Worm (Caenorhabditis elegans): ENCODE measurements around the gene M01H9.2.
A peak's percentile ranks its signal among the peaks of the same experiment; 100 is the strongest.

The M01H9.2 gene

DNA sequence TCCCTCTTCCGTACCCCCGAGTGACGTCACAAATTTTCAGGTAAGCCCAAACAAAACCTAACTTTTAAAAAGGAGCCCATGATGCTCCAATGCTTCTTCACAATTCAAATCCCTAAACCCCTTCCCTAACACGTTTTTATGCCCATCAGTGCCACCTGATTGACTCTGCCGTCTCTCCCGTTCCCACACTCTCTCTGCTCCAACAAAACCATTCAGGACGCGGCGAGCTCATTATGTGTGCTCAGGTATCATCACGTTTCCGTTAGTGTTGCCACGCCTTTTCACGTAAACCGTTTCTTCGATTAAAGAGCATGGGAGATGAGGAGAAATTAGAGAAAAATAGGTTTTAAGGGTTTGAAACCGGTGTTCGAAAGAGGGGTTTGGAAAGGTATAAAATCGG lies at the start of gene M01H9.2:
Gene M01H9.2, minus strand, starts transcription at position 101 of the 400 bp plus-strand sequence.
- no peak for TF ChIP-seq F13H6.1 (tag; optimal IDR thresholded peaks at IDR 0.05)
- TF ChIP-seq peb-1 (tag; optimal IDR thresholded peaks at IDR 0.05), result no peak
- no peak for TF ChIP-seq lin-13 (GFP tag; optimal IDR thresholded peaks at IDR 0.05)
- no peak for TF ChIP-seq ztf-1 (GFP tag; conservative IDR thresholded peaks at IDR 0.05)
- TF ChIP-seq R02D3.7 (tag; optimal IDR thresholded peaks at IDR 0.05), result no peak
- TF ChIP-seq nhr-21 (tag; optimal IDR thresholded peaks at IDR 0.05), result no peak
- no peak for TF ChIP-seq nhr-25 (tag; optimal IDR thresholded peaks at IDR 0.05)
- TF ChIP-seq snpc-4 (tag; optimal IDR thresholded peaks at IDR 0.05), result no peak
- TF ChIP-seq nhr-77 (tag; optimal IDR thresholded peaks at IDR 0.05), result no peak
- TF ChIP-seq sem-4 (tag; optimal IDR thresholded peaks at IDR 0.05), result no peak
- TF ChIP-seq mbf-1 (tag; optimal IDR thresholded peaks at IDR 0.05), result no peak
- no peak for TF ChIP-seq sma-3 (GFP tag; optimal IDR thresholded peaks at IDR 0.05)

DNA sequence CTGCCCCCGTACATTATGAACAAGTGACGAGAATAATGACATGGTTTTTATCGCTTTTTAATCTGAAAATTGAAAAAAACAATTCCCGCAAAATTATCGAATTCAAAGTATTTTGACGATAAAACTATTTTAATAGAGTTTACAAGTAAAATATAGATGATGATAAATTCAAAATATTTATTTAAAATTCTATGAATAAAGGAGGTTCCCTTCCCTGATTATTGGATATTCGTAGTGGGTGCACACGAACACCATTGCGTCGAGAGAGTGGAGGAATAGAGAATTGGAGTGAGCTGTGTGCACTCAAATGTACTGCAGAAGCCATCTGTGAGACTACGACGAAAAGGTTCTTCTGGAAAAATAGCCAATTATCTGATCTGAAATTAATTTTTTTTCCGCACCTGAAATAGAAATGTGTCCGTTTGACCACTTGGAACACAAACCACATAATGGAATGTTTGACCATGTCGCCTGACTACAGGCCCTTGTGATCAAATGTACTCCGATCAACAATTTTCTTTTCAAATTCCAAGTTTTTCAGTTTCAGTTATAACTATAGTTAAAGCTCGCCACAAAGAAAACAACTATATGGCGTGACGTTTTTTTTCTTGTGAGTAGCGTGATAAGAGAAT lies 48.3 kb upstream of the M01H9.2 start, which contains the start of the genes rfth-1 and ZK180.8:
Gene rfth-1, minus strand, starts transcription at position 51 of the 632 bp plus-strand sequence.
Gene ZK180.8, minus strand, starts transcription at position 466 of the 632 bp plus-strand sequence.
- TF ChIP-seq unc-55 (GFP tag; optimal IDR thresholded peaks at IDR 0.05) (peak; percentile 32), mdl-1 (tag; optimal IDR thresholded peaks at IDR 0.05) (no peak), crh-2 (tag; optimal IDR thresholded peaks at IDR 0.05) (peak; percentile 14)

DNA sequence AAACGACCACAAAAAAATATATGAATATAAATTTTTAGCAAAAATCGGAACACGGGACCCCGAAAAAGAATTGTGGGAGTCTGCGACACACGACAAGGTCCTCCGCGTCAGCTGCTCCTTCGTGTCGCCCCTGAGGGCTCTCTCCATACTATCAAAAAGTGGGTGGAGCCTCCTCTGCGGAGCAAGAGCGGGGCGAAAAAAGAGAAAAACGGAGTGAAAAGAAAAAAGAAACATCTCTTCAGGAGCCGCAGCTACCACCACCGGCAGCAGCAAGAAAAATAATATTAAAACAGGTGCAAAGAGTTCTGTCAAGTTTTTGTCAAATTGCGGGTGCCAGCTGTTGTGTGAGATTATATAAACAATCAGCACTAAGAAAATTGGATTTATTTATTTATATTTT lies 43.6 kb upstream of the M01H9.2 start, which contains the start of gene gbb-2:
Gene gbb-2, minus strand, starts transcription at position 112 of the 400 bp plus-strand sequence.
- TF ChIP-seq C34F6.9 (tag; optimal IDR thresholded peaks at IDR 0.05), result no peak
- peak; percentile 20 for TF ChIP-seq sma-9 (GFP tag; optimal IDR thresholded peaks at IDR 0.05)
- TF ChIP-seq sma-9 (tag; optimal IDR thresholded peaks at IDR 0.05), result no peak
- TF ChIP-seq lsy-2 (tag; optimal IDR thresholded peaks at IDR 0.05), result peak in 1 of 2 experiments; percentile 11
- TF ChIP-seq F13H6.1 (tag; optimal IDR thresholded peaks at IDR 0.05), result peak; percentile 66

DNA sequence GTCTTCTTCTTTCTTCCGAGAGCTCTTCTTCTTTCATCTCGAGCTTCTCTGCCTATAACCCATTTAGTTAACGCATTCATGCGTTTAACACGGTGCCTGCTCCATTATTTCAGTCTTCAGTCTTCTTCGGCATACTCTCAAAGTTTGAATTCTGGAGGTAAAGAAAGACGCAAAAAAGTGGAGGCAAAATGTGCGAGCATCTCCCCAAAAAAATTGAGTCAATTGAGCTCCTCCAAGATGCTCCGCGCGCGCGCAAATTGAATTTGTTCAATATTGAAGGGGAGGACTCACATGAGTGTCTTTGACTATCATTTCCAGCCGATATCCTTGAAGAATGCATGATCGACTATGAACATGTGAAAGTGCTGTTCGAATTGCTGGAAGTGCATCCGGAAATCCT lies 42.0 kb upstream of the M01H9.2 start:
- TF ChIP-seq ZK546.5 (tag; optimal IDR thresholded peaks at IDR 0.05), result no peak
- no peak for TF ChIP-seq ceh-16 (tag; optimal IDR thresholded peaks at IDR 0.05)
- no peak for TF ChIP-seq blmp-1 (tag; optimal IDR thresholded peaks at IDR 0.05; ENCODE audit: insufficient read depth)
- TF ChIP-seq nhr-6 (tag; optimal IDR thresholded peaks at IDR 0.05), result no peak
- no peak for TF ChIP-seq nhr-77 (tag; optimal IDR thresholded peaks at IDR 0.05)
- TF ChIP-seq lin-13 (GFP tag; optimal IDR thresholded peaks at IDR 0.05), result no peak
- no peak for TF ChIP-seq nhr-129 (tag; optimal IDR thresholded peaks at IDR 0.05)
- no peak for TF ChIP-seq ama-1 (optimal IDR thresholded peaks at IDR 0.05)
- TF ChIP-seq fos-1 (tag; optimal IDR thresholded peaks at IDR 0.05), result no peak
- TF ChIP-seq nhr-21 (tag; optimal IDR thresholded peaks at IDR 0.05), result no peak
- TF ChIP-seq F13H6.1 (tag; optimal IDR thresholded peaks at IDR 0.05), result no peak
- TF ChIP-seq dmd-4 (tag; optimal IDR thresholded peaks at IDR 0.05), result no peak
- TF ChIP-seq mab-5 (tag; optimal IDR thresholded peaks at IDR 0.05), result no peak
- TF ChIP-seq alr-1 (tag; optimal IDR thresholded peaks at IDR 0.05), result no peak
- TF ChIP-seq zag-1 (tag; optimal IDR thresholded peaks at IDR 0.05), result no peak
- no peak for TF ChIP-seq nhr-10 (tag; optimal IDR thresholded peaks at IDR 0.05)

DNA sequence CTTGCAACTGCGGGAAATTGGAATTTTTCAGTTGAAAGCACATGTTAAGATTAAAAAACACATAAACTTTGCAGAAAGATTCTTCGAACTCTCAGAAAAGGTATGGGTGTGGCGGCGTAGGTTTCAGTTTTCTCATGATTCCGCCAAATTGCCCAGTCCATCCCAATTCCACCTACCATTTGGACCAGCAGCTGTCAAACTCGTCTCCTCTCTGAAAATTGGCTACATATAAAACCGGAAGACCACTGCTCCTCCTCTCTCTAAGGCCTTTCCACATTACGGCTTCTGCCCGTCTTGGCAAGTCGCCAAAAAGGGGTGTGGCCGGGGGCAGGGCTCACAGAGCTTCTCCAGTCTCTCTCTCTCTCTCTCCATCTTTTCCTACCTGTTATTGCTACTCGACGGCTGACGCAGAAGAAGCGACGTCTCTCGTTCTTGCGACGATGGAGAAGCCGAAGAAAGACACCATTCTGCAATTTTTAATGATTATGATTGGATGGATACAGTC lies 27.2 kb upstream of the M01H9.2 start, which contains the start of gene ZK180.7:
Gene ZK180.7, plus strand, starts transcription at position 395 of the 505 bp plus-strand sequence.
- TF ChIP-seq lin-13 (GFP tag; optimal IDR thresholded peaks at IDR 0.05) (no peak), zag-1 (tag; optimal IDR thresholded peaks at IDR 0.05) (no peak), C34F6.9 (tag; optimal IDR thresholded peaks at IDR 0.05) (no peak), ztf-1 (GFP tag; conservative IDR thresholded peaks at IDR 0.05) (no peak)

DNA sequence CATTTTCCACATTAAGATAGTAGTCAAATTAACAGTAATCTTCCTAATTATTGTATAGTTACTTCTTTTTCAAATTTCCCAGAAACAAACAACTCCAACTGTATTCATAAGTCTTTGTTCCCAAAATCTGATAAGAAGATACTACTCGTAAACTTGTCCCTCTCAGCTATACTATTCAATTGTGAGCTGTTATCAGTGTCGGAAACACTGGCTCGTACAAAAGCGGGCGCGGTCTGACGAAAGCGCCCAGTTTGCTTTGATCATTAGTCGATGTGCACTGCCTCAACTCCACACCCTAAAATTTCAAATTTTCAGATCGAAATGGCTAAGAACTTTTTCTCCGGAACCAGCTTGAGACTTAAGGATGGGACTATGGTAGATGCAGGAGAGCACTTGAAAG lies 23.7 kb upstream of the M01H9.2 start, which contains the start of gene trx-3:
Gene trx-3, plus strand, starts transcription at position 291 of the 400 bp plus-strand sequence.
- TF ChIP-seq sma-9 (GFP tag; optimal IDR thresholded peaks at IDR 0.05), result peak; percentile 36
- no peak for TF ChIP-seq sma-9 (tag; optimal IDR thresholded peaks at IDR 0.05)
- no peak for TF ChIP-seq mbf-1 (tag; optimal IDR thresholded peaks at IDR 0.05)
- TF ChIP-seq fos-1 (tag; optimal IDR thresholded peaks at IDR 0.05), result peak; percentile 53

Data from whole organism, L2 larva.